Worm (Caenorhabditis elegans): Measurements from ENCODE around the gene lrr-1.
A peak's percentile ranks its signal among the peaks of the same experiment; 100 is the strongest.

Gene lrr-1

ce11 chrII:5057315-5057714 is 21.1 kb upstream of the lrr-1 start (continued):
- TF ChIP-seq nhr-111 (GFP tag; optimal IDR thresholded peaks at IDR 0.05) (peak; percentile 52), zfp-2 (tag; optimal IDR thresholded peaks at IDR 0.05) (no peak), lin-38 (GFP tag; IDR thresholded peaks at IDR 0.05) (peak; percentile 89), ceh-44 (GFP tag; IDR thresholded peaks at IDR 0.05) (peak; percentile 54; the same call in 1 of the 2 replicates)

- TF ChIP-seq F44E2.7 (GFP tag; IDR thresholded peaks at IDR 0.05) (no peak), lim-7 (GFP tag; IDR thresholded peaks at IDR 0.05) (no peak), nhr-42 (GFP tag; IDR thresholded peaks at IDR 0.05) (no peak), zfp-2 (tag; optimal IDR thresholded peaks at IDR 0.05) (no peak), aha-1 (tag) (peak; percentile 21), fkh-10 (GFP tag; optimal IDR thresholded peaks at IDR 0.05) (no peak), zfp-3 (GFP tag; conservative IDR thresholded peaks at IDR 0.05) (0 out of 2 replicates have a peak, but pooled peaks have one; percentile 19), D1046.2 (GFP tag; IDR thresholded peaks at IDR 0.05) (no peak), gei-8 (GFP tag; optimal IDR thresholded peaks at IDR 0.05) (no peak), madf-5 (GFP tag; IDR thresholded peaks at IDR 0.05) (peak in 1 of 2 experiments; percentile 40; a peak in 1 of 4 replicates), ctbp-1 (GFP tag; IDR thresholded peaks at IDR 0.05) (peak; percentile 10; the same call in 1 of the 2 replicates), dve-1 (tag; optimal IDR thresholded peaks at IDR 0.05; ENCODE audit: insufficient read depth) (no peak), sdz-12 (GFP tag; optimal IDR thresholded peaks at IDR 0.05) (no peak), lin-15B (tag; optimal IDR thresholded peaks at IDR 0.05) (no peak), snpc-4 (tag; optimal IDR thresholded peaks at IDR 0.05) (no peak)
Measured at ce11 chrII:5056254-5056653, 20.0 kb upstream of the lrr-1 start.

- TF ChIP-seq nhr-77 (tag; optimal IDR thresholded peaks at IDR 0.05), result peak; percentile 96
- TF ChIP-seq daf-16 (GFP tag; optimal IDR thresholded peaks at IDR 0.05), result peak in 1 of 2 experiments; percentile 38
- peak; percentile 84 for TF ChIP-seq daf-16 (tag; optimal IDR thresholded peaks at IDR 0.05)
- no peak for TF ChIP-seq egl-27 (tag; optimal IDR thresholded peaks at IDR 0.05)
- 0 out of 2 replicates have a peak, but pooled peaks have one; percentile 35 for TF ChIP-seq dmd-9 (GFP tag; IDR thresholded peaks at IDR 0.05)
- no peak for TF ChIP-seq zip-11 (GFP tag; IDR thresholded peaks at IDR 0.05)
- TF ChIP-seq fos-1 (tag; optimal IDR thresholded peaks at IDR 0.05), result no peak
- peak; percentile 86 for TF ChIP-seq hmg-1.1 (GFP tag; IDR thresholded peaks at IDR 0.05)
- TF ChIP-seq zfp-2 (tag; optimal IDR thresholded peaks at IDR 0.05), result peak; percentile 57
- TF ChIP-seq ceh-28 (tag; optimal IDR thresholded peaks at IDR 0.05), result peak; percentile 46
- TF ChIP-seq nhr-10 (tag; optimal IDR thresholded peaks at IDR 0.05), result peak; percentile 36
- TF ChIP-seq ZK546.5 (tag; optimal IDR thresholded peaks at IDR 0.05), result peak in 1 of 2 experiments; percentile 16
- TF ChIP-seq ctbp-1 (GFP tag; IDR thresholded peaks at IDR 0.05), result peak; percentile 72
- TF ChIP-seq vab-7 (GFP tag; IDR thresholded peaks at IDR 0.05), result 0 out of 2 replicates have a peak, but pooled peaks have one; percentile 60
- TF ChIP-seq unc-62 (GFP tag; optimal IDR thresholded peaks at IDR 0.05 in 1 of 2), result peak in 1 of 2 experiments; percentile 98
- TF ChIP-seq unc-62 (tag; optimal IDR thresholded peaks at IDR 0.05), result peak; percentile 35
- peak; percentile 43 for TF ChIP-seq nhr-48 (tag; optimal IDR thresholded peaks at IDR 0.05)
- no peak for TF ChIP-seq lin-29 (GFP tag; IDR thresholded peaks at IDR 0.05)
- TF ChIP-seq mxl-3 (GFP tag; optimal IDR thresholded peaks at IDR 0.05), result peak; percentile 61
- TF ChIP-seq dve-1 (tag; optimal IDR thresholded peaks at IDR 0.05; ENCODE audit: insufficient read depth), result peak; percentile 95
- TF ChIP-seq daf-12 (tag; optimal IDR thresholded peaks at IDR 0.05), result no peak
- TF ChIP-seq ztf-11 (tag; optimal IDR thresholded peaks at IDR 0.05), result no peak
- peak; percentile 94 for TF ChIP-seq dpl-1 (GFP tag; optimal IDR thresholded peaks at IDR 0.05)
- TF ChIP-seq rbr-2 (tag; optimal IDR thresholded peaks at IDR 0.05), result peak; percentile 87
- TF ChIP-seq ama-1 (optimal IDR thresholded peaks at IDR 0.05), result peak; percentile 75
- no peak for TF ChIP-seq tag-97 (GFP tag; IDR thresholded peaks at IDR 0.05)
- TF ChIP-seq mxl-2 (GFP tag; conservative IDR thresholded peaks at IDR 0.05), result no peak
- peak; percentile 20; the same call in 1 of the 2 replicates for TF ChIP-seq dmd-8 (GFP tag; IDR thresholded peaks at IDR 0.05)
- no peak for TF ChIP-seq lin-1 (GFP tag; IDR thresholded peaks at IDR 0.05)
- TF ChIP-seq lin-13 (GFP tag; optimal IDR thresholded peaks at IDR 0.05), result peak; percentile 89
- TF ChIP-seq R02D3.7 (tag; optimal IDR thresholded peaks at IDR 0.05), result no peak
- peak; percentile 94 for TF ChIP-seq hlh-30 (tag; optimal IDR thresholded peaks at IDR 0.05; ENCODE audit: insufficient read depth)
- peak; percentile 43 for TF ChIP-seq F10B5.3 (tag; optimal IDR thresholded peaks at IDR 0.05)
- no peak for TF ChIP-seq Y5F2A.4 (GFP tag; optimal IDR thresholded peaks at IDR 0.05)
Measured at ce11 chrII:5055129-5055666, 19.0 kb upstream of the lrr-1 start, which contains the start of the genes ify-1 and rpl-22. Gene ify-1 (minus strand): TSS chrII:5055179. Gene rpl-22 (plus strand): TSS chrII:5055616.
